Worm (Caenorhabditis elegans): ENCODE results near the gene sox-2.

Gene sox-2

DNA sequence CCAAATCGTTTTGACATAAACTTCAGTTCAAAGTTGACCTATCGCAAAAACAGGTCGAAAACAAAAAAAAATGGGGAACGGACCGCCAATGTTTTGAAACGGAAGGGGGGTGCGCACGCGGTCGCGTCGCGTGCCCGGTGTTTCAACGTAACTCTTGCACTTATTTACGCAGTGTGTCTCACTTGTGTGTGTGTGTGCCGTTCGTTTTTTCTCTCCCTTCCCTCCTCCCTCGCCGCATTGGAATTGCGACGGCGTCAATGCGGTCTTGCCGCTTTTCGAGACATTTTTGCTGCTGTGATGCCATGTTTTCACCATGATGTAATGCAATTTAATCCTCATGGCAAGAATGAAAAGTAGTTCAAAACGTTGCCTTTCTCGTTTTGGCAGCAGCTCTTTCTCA, 14.9 kb upstream of the sox-2 start (continued):
- TF ChIP-seq aptf-2 (GFP tag; conservative IDR thresholded peaks at IDR 0.05), result no peak
- TF ChIP-seq zim-3 (tag; optimal IDR thresholded peaks at IDR 0.05), result no peak
- TF ChIP-seq F10E7.11 (tag; optimal IDR thresholded peaks at IDR 0.05), result no peak
- TF ChIP-seq lin-40 (tag; optimal IDR thresholded peaks at IDR 0.05), result no peak
- no peak for TF ChIP-seq rpc-1 (optimal IDR thresholded peaks at IDR 0.05)
- no peak for TF ChIP-seq rpc-1 (tag; optimal IDR thresholded peaks at IDR 0.05)
- no peak for TF ChIP-seq bed-1 (GFP tag; IDR thresholded peaks at IDR 0.05)
- no peak for TF ChIP-seq egrh-3 (GFP tag; IDR thresholded peaks at IDR 0.05)
- no peak for TF ChIP-seq lin-54 (GFP tag; optimal IDR thresholded peaks at IDR 0.05)
- no peak for TF ChIP-seq hrde-1 (tag; optimal IDR thresholded peaks at IDR 0.05; ENCODE audit: borderline replicate concordance)
- no peak for TF ChIP-seq snpc-1.3 (tag; optimal IDR thresholded peaks at IDR 0.05; ENCODE audit: insufficient read depth)
- no peak for TF ChIP-seq lag-1 (GFP tag; IDR thresholded peaks at IDR 0.05)
- no peak for TF ChIP-seq ztf-26 (tag; optimal IDR thresholded peaks at IDR 0.05)
- TF ChIP-seq hmg-1.2 (GFP tag; IDR thresholded peaks at IDR 0.05), result peak; percentile 37; the same call in 1 of the 2 replicates
- TF ChIP-seq mxl-1 (tag; optimal IDR thresholded peaks at IDR 0.05), result no peak
- no peak for TF ChIP-seq ceh-79 (tag; optimal IDR thresholded peaks at IDR 0.05)
- TF ChIP-seq F49E8.2 (tag; optimal IDR thresholded peaks at IDR 0.05; ENCODE audit: insufficient read depth), result no peak
- TF ChIP-seq F37B4.10 (GFP tag; IDR thresholded peaks at IDR 0.05), result no peak
- no peak for TF ChIP-seq B0261.1 (tag; optimal IDR thresholded peaks at IDR 0.05)
- TF ChIP-seq B0035.1 (tag; optimal IDR thresholded peaks at IDR 0.05), result no peak
- peak; percentile 28 for TF ChIP-seq ceh-27 (GFP tag; optimal IDR thresholded peaks at IDR 0.05)
- no peak for TF ChIP-seq rcor-1 (GFP tag; IDR thresholded peaks at IDR 0.05)
- no peak for TF ChIP-seq ztf-28 (GFP tag; IDR thresholded peaks at IDR 0.05)
- TF ChIP-seq ceh-100 (GFP tag; IDR thresholded peaks at IDR 0.05), result no peak
- TF ChIP-seq egl-18 (GFP tag; IDR thresholded peaks at IDR 0.05), result no peak
- TF ChIP-seq unc-130 (GFP tag; optimal IDR thresholded peaks at IDR 0.05), result no peak
- TF ChIP-seq dox-1 (GFP tag; IDR thresholded peaks at IDR 0.05), result peak; percentile 69
- no peak for TF ChIP-seq let-526 (GFP tag; IDR thresholded peaks at IDR 0.05)
- TF ChIP-seq F57A8.1 (GFP tag; optimal IDR thresholded peaks at IDR 0.05), result no peak
- no peak for TF ChIP-seq F55B11.4 (tag; optimal IDR thresholded peaks at IDR 0.05; ENCODE audit: borderline replicate concordance, insufficient read depth)
- TF ChIP-seq ccch-3 (GFP tag; optimal IDR thresholded peaks at IDR 0.05), result no peak
- TF ChIP-seq nhr-80 (tag; optimal IDR thresholded peaks at IDR 0.05), result peak; percentile 61
- no peak for TF ChIP-seq Y95B8A.8 (GFP tag; IDR thresholded peaks at IDR 0.05)
- TF ChIP-seq bed-2 (GFP tag; IDR thresholded peaks at IDR 0.05), result no peak
- TF ChIP-seq let-607 (tag; optimal IDR thresholded peaks at IDR 0.05), result no peak
- TF ChIP-seq lsy-27 (tag; optimal IDR thresholded peaks at IDR 0.05; ENCODE audit: borderline replicate concordance, insufficient read depth), result no peak
- peak; percentile 12; the same call in 1 of the 2 replicates for TF ChIP-seq nfyb-1 (GFP tag; IDR thresholded peaks at IDR 0.05)
- TF ChIP-seq ztf-22 (GFP tag; optimal IDR thresholded peaks at IDR 0.05), result no peak
- TF ChIP-seq attf-5 (GFP tag; optimal IDR thresholded peaks at IDR 0.05), result peak; percentile 61
- no peak for TF ChIP-seq mel-28 (tag; optimal IDR thresholded peaks at IDR 0.05; ENCODE audit: borderline replicate concordance)
- no peak for TF ChIP-seq gei-17 (GFP tag; optimal IDR thresholded peaks at IDR 0.05)
- TF ChIP-seq zfh-2 (GFP tag; conservative IDR thresholded peaks at IDR 0.05), result peak; percentile 86
- TF ChIP-seq efl-1 (GFP tag; optimal IDR thresholded peaks at IDR 0.05), result no peak
- no peak for TF ChIP-seq xnd-1 (tag; optimal IDR thresholded peaks at IDR 0.05)
- TF ChIP-seq mes-4 (tag; optimal IDR thresholded peaks at IDR 0.05), result no peak
- TF ChIP-seq chd-7 (tag; optimal IDR thresholded peaks at IDR 0.05), result no peak
- TF ChIP-seq dpl-1 (GFP tag; optimal IDR thresholded peaks at IDR 0.05), result no peak
- no peak for TF ChIP-seq C06A6.2 (GFP tag; conservative IDR thresholded peaks at IDR 0.05)
- no peak for TF ChIP-seq C17E4.6 (GFP tag; IDR thresholded peaks at IDR 0.05)
